Worm (Caenorhabditis elegans) whole organism, young adult: ENCODE data around the gene ugt-11.

Source experiments
- F49E8.2 ChIP-seq: sonication (generic microtip); optimal IDR thresholded peaks from 3 replicates; lab custom pipeline; 2017; ENCODE audit warnings: missing genetic modification characterization, mild to moderate bottlenecking, missing compliant biosample characterization, antibody characterized with exemption, moderate library complexity; ENCODE audit not compliant: insufficient read depth
- ets-4 ChIP-seq: fragments of 200-800 bp; sonication (Bioruptor generic); optimal IDR thresholded peaks from 2 replicates; lab custom pipeline; 2018; ENCODE audit warnings: mild to moderate bottlenecking, missing genetic modification characterization, missing compliant biosample characterization
- snpc-3.4 ChIP-seq: sonication (generic microtip); optimal IDR thresholded peaks from 2 replicates; lab custom pipeline; 2017; ENCODE audit warnings: missing genetic modification characterization, mild to moderate bottlenecking, missing compliant biosample characterization, antibody characterized with exemption, moderate library complexity, missing genotype, missing genetic modification reagents
- tbx-9 ChIP-seq: sonication (generic microtip); optimal IDR thresholded peaks from 2 replicates; lab custom pipeline; 2016; ENCODE audit warnings: borderline replicate concordance, missing genetic modification characterization, inconsistent platforms, missing compliant biosample characterization

ce11 chrV:4905953-4906352 lies 11.1 kb upstream of the ugt-11 start, which contains the start of gene ugt-14:
- TF ChIP-seq snpc-3.4 (no peak), F49E8.2 (tag; lab: Kevin White, UChicago) (no peak), tbx-9 (tag; lab: Kevin White, UChicago) (no peak), ets-4 (GFP tag; lab: Kevin White, UChicago) (no peak)
